Fruit fly (Drosophila melanogaster) whole organism, wandering third instar larva: ENCODE measurements around the gene Ptp99A.

Experiments
- HLH106 ChIP-seq: fragments of 200-800 bp; optimal IDR thresholded peaks from 3 replicates; lab custom pipeline; 2019; ENCODE audit warnings: missing biosample characterization, mild to moderate bottlenecking, missing genetic modification characterization, moderate library complexity
- Sp1 ChIP-seq: fragments of 200-800 bp; sonication (Bioruptor generic); optimal IDR thresholded peaks from 3 replicates; lab custom pipeline; 2019; ENCODE audit warnings: missing biosample characterization, mild to moderate bottlenecking, missing genetic modification characterization, moderate library complexity
- h ChIP-seq: fragments of 200-800 bp; sonication (Bioruptor generic); optimal IDR thresholded peaks from 3 replicates; lab custom pipeline; 2016; ENCODE audit warnings: missing biosample characterization, mild to moderate bottlenecking, missing genetic modification characterization
- jim ChIP-seq: fragments of 175-275, 200-325 bp; sonication (Bioruptor generic); optimal IDR thresholded peaks from 2 replicates; lab custom pipeline; 2016; ENCODE audit warnings: missing biosample characterization, mild to moderate bottlenecking, missing genetic modification characterization
- lola ChIP-seq: fragments of >200 bp; optimal IDR thresholded peaks from 2 replicates; lab custom pipeline; 2017; ENCODE audit warnings: missing biosample characterization, missing genetic modification characterization
- sv ChIP-seq: fragments of 200-800 bp; sonication (Bioruptor generic); optimal IDR thresholded peaks from 3 replicates; lab custom pipeline; 2016; ENCODE audit warnings: missing biosample characterization, missing genetic modification characterization

DNA sequence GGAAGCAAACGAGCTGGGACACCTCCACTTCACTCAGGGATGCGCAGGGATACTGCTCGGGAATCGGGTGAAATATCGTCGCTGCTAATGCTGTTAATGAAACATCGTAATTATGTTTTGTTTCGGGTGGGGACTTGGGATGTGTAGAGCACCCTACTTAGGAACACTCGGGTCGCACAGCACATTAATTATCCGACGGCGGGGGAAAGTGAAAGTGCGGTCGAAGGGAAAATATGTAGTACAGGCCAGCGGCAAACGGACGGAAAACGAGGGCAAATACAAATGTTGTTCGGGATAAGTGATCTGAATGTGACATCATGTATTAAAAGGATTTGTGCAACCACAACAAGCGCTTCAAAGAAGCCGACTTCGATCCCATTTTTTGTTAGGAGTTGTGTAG is 134.0 kb downstream of the Ptp99A start:
- TF ChIP-seq Sp1: no peak
- TF ChIP-seq h: no peak
- no peak for TF ChIP-seq lola
- TF ChIP-seq HLH106 (tag; lab: Kevin White, UChicago): no peak
- no peak for TF ChIP-seq sv (GFP tag; lab: Kevin White, UChicago)
- TF ChIP-seq jim (GFP tag; lab: Kevin White, UChicago): no peak
